Fruit fly (Drosophila melanogaster): Measurements from ENCODE around the gene CG15449.

Gene CG15449

DNA sequence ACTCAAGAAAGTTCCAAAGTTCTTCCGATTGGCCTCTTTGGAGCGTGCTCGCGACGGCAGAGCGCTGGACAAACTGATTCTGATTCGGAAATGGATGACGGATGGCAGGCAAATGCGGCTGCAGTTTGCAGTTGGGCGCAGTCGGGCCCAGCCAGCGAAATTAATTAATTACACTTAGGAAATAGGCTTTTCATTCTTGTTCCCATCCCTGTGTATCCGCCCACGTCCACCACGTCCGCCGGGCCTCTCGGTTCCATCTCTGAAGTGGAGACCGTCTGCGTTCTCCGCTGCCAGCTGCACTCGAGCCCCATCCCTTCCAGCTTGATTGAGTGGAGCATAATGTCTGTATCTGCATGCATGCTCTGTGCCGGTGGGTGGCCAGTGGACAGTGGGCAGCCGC lies at the start of gene CG15449:
CG15449 (minus strand) TSS at position 101 of the 400 bp plus-strand sequence.
- no peak for TF ChIP-seq Pif1B (GFP tag; optimal IDR thresholded peaks at IDR 0.05)
- TF ChIP-seq CG15710 (tag; optimal IDR thresholded peaks at IDR 0.05) = no peak
- TF ChIP-seq CG32121 (GFP tag; IDR thresholded peaks at IDR 0.05) = no peak
- no peak for TF ChIP-seq CG10348 (GFP tag; IDR thresholded peaks at IDR 0.05)
- TF ChIP-seq CG4496 (GFP tag; IDR thresholded peaks at IDR 0.05) = no peak
- TF ChIP-seq CG13204 (GFP tag; optimal IDR thresholded peaks at IDR 0.05) = no peak
- no peak for TF ChIP-seq rn (GFP tag; IDR thresholded peaks at IDR 0.05)
- TF ChIP-seq Snoo (tag; optimal IDR thresholded peaks at IDR 0.05) = no peak
- no peak for TF ChIP-seq Pif1A (GFP tag; optimal IDR thresholded peaks at IDR 0.05)
- no peak for TF ChIP-seq fd96Ca (GFP tag; IDR thresholded peaks at IDR 0.05)

DNA sequence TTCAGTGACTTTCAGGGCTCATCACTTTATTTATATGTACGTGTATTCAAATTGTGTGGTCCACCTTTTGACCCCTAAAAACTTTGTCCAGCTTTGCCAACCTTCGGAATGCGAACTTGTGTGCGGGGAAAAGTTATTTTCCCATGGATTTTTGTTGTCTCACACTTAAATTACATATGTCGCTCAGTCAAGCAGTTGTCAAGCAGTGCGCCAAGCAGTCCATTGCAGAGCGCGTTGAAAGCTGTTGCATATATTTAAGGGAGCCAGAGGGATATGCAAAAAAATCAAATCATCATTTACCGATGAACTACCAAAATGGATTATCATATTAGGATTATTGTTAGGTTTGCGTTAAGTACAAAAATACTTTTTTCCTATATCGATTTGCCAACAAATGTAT lies 42.8 kb upstream of the CG15449 start:
- TF ChIP-seq CG8159 (tag; optimal IDR thresholded peaks at IDR 0.05) (no peak), CG4496 (GFP tag; IDR thresholded peaks at IDR 0.05) (peak; percentile 50; the same call in 1 of the 3 replicates), rn (GFP tag; IDR thresholded peaks at IDR 0.05) (no peak), fd96Ca (GFP tag; IDR thresholded peaks at IDR 0.05) (no peak), CG17806 (tag; optimal IDR thresholded peaks at IDR 0.05) (no peak), Pif1B (GFP tag; optimal IDR thresholded peaks at IDR 0.05) (no peak), CG15710 (tag; optimal IDR thresholded peaks at IDR 0.05) (no peak), CG8301 (tag; optimal IDR thresholded peaks at IDR 0.05) (no peak)

DNA sequence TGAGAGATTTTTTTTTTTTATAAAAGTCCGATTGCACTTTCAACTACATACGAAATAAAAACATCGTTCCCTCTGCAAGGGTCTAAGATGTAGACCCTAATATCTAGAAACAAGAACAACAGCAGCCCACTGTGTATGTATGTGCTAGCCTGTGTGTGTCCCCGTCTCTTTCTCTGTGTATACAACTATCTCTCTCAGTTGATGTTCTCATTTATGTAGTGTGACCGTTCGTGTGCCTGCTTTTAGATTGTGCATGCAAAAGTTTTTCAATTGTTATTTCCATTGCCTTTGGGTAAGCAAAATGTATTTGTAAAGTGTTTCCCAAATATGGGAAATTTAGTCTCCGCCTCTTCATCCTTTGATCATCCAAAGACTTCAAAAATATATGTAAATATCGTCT lies 39.9 kb upstream of the CG15449 start:
- TF ChIP-seq D1 (tag; optimal IDR thresholded peaks at IDR 0.05) (no peak), CG13204 (GFP tag; optimal IDR thresholded peaks at IDR 0.05) (no peak), CG4496 (GFP tag; IDR thresholded peaks at IDR 0.05) (no peak), CG8159 (tag; optimal IDR thresholded peaks at IDR 0.05) (no peak)

DNA sequence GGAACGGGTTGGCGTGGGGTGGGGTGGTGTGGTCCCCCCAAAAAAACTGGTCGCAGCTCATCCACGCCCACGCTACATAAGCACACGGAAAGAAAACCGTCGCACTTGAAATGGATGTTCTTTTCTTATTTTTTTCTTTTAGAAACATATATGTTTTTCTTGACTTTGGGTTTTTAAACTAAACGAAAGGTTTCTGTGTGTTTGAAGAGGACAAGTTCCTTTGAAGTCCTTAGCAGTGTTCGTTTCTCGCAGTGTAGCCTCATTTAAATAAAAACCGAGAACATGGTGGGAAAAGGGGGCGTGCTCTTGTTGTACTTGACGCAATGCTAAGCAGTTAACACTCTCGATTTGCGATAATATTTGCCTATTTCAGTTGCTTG lies 33.9 kb upstream of the CG15449 start:
- TF ChIP-seq fd96Ca (GFP tag; IDR thresholded peaks at IDR 0.05) = peak; percentile 87
- TF ChIP-seq CG12605 (GFP tag; IDR thresholded peaks at IDR 0.05) = peak; percentile 59
- peak; percentile 37 for TF ChIP-seq Snoo (tag; optimal IDR thresholded peaks at IDR 0.05)
- peak; percentile 61 for TF ChIP-seq CG17806 (tag; optimal IDR thresholded peaks at IDR 0.05)
- TF ChIP-seq gl (tag; optimal IDR thresholded peaks at IDR 0.05) = no peak
- no peak for TF ChIP-seq rn (GFP tag; IDR thresholded peaks at IDR 0.05)
- no peak for TF ChIP-seq CG13204 (GFP tag; optimal IDR thresholded peaks at IDR 0.05)
- peak; percentile 10 for TF ChIP-seq CG34367 (tag; optimal IDR thresholded peaks at IDR 0.05)
- TF ChIP-seq CG14655 (GFP tag; optimal IDR thresholded peaks at IDR 0.05) = peak; percentile 75
- peak; percentile 69 for TF ChIP-seq CG8301 (tag; optimal IDR thresholded peaks at IDR 0.05)
- peak; percentile 89 for TF ChIP-seq CG4496 (GFP tag; IDR thresholded peaks at IDR 0.05)
- no peak for TF ChIP-seq CG10348 (GFP tag; IDR thresholded peaks at IDR 0.05)
- peak; percentile 76 for TF ChIP-seq CG32121 (GFP tag; IDR thresholded peaks at IDR 0.05)
- no peak for TF ChIP-seq EcR (GFP tag; optimal IDR thresholded peaks at IDR 0.05)
- peak; percentile 39 for TF ChIP-seq CG15710 (tag; optimal IDR thresholded peaks at IDR 0.05)
- TF ChIP-seq Pif1A (GFP tag; optimal IDR thresholded peaks at IDR 0.05) = peak; percentile 70
- peak; percentile 54 for TF ChIP-seq Pif1B (GFP tag; optimal IDR thresholded peaks at IDR 0.05)
- TF ChIP-seq Ets98B (GFP tag; IDR thresholded peaks at IDR 0.05) = peak; percentile 77
- peak; percentile 48 for TF ChIP-seq CG8159 (tag; optimal IDR thresholded peaks at IDR 0.05)
- TF ChIP-seq CG9948 (tag; optimal IDR thresholded peaks at IDR 0.05) = peak; percentile 57
- no peak for TF ChIP-seq D1 (tag; optimal IDR thresholded peaks at IDR 0.05)

DNA sequence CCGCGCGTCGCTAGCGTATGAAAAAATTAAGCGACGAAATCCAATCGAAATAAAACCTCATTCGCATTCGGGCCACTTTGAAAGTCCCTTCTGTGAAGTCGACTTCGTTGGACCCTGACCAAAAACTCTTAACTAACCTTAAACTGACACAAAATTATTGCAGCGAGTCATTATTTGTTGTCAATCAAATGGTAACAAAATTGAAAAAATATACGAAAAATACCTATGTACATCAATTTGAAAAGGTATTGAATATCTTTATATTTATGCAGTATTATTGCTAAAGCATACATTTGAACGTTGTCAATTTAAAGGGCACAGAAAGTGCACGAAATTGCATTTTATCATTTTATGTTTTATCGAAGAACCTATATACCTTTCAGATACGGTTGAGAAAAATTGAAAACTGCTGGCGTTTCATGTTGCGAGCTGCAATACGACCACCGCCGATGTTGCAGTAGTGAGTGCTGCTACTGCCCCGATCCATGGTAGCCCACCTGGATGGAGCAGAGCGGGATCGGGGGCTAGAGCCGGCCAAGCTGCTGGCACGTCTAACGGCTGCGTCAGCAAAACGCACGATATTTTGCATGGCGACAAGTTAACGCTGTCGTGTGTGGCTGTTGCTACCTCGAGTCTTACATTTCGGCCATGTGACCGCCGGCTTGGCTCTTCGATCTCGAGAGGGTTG lies 33.4 kb upstream of the CG15449 start:
- TF ChIP-seq CG8301 (tag; optimal IDR thresholded peaks at IDR 0.05) = peak; percentile 63
- TF ChIP-seq EcR (GFP tag; optimal IDR thresholded peaks at IDR 0.05) = no peak
- TF ChIP-seq fd96Ca (GFP tag; IDR thresholded peaks at IDR 0.05) = no peak
- TF ChIP-seq CG8159 (tag; optimal IDR thresholded peaks at IDR 0.05) = peak; percentile 55
- no peak for TF ChIP-seq Snoo (tag; optimal IDR thresholded peaks at IDR 0.05)
- peak; percentile 68 for TF ChIP-seq CG14655 (GFP tag; optimal IDR thresholded peaks at IDR 0.05)
- TF ChIP-seq Pif1A (GFP tag; optimal IDR thresholded peaks at IDR 0.05) = peak; percentile 31
- peak; percentile 43 for TF ChIP-seq CG17806 (tag; optimal IDR thresholded peaks at IDR 0.05)
- TF ChIP-seq Pif1B (GFP tag; optimal IDR thresholded peaks at IDR 0.05) = peak; percentile 48
- TF ChIP-seq Ets98B (GFP tag; IDR thresholded peaks at IDR 0.05) = no peak; the same call in 1 of the 2 replicates
- no peak for TF ChIP-seq D1 (tag; optimal IDR thresholded peaks at IDR 0.05)
- TF ChIP-seq CG12605 (GFP tag; IDR thresholded peaks at IDR 0.05) = no peak
- TF ChIP-seq CG15710 (tag; optimal IDR thresholded peaks at IDR 0.05) = peak; percentile 58
- TF ChIP-seq CG34367 (tag; optimal IDR thresholded peaks at IDR 0.05) = peak; percentile 40
- TF ChIP-seq CG9948 (tag; optimal IDR thresholded peaks at IDR 0.05) = peak; percentile 67
- no peak for TF ChIP-seq CG10348 (GFP tag; IDR thresholded peaks at IDR 0.05)
- TF ChIP-seq gl (tag; optimal IDR thresholded peaks at IDR 0.05) = no peak
- no peak for TF ChIP-seq rn (GFP tag; IDR thresholded peaks at IDR 0.05)
- no peak for TF ChIP-seq CG32121 (GFP tag; IDR thresholded peaks at IDR 0.05)
- no peak for TF ChIP-seq CG13204 (GFP tag; optimal IDR thresholded peaks at IDR 0.05)

DNA sequence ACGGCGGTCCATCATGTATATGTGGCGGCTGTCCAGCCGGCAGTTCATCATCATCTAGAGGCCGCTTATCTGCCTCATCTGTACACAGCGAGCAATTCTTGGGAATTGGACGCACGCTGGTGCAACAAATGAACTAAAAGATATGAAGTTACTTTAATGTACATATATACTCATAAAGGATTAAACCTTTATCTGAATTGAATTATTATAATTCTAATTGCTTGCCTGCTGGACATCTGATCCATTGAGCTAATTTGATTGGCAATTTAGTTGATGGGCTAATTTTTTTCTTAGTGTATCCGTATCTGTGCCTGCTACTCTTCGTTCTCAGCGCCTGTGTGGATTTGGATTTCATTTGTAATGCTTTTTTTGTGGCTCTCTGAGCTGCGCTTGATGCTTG lies 32.5 kb upstream of the CG15449 start:
- peak; percentile 90 for TF ChIP-seq CG9948 (tag; optimal IDR thresholded peaks at IDR 0.05)
- peak; percentile 92 for TF ChIP-seq CG32121 (GFP tag; IDR thresholded peaks at IDR 0.05)
- peak; percentile 88 for TF ChIP-seq Pif1A (GFP tag; optimal IDR thresholded peaks at IDR 0.05)
- TF ChIP-seq CG17806 (tag; optimal IDR thresholded peaks at IDR 0.05) = peak; percentile 90
- peak; percentile 93 for TF ChIP-seq CG8301 (tag; optimal IDR thresholded peaks at IDR 0.05)
- TF ChIP-seq CG14655 (GFP tag; optimal IDR thresholded peaks at IDR 0.05) = peak; percentile 94
- peak; percentile 90 for TF ChIP-seq CG4496 (GFP tag; IDR thresholded peaks at IDR 0.05)
- TF ChIP-seq CG34367 (tag; optimal IDR thresholded peaks at IDR 0.05) = peak; percentile 88
- peak; percentile 89 for TF ChIP-seq EcR (GFP tag; optimal IDR thresholded peaks at IDR 0.05)
- peak; percentile 92 for TF ChIP-seq fd96Ca (GFP tag; IDR thresholded peaks at IDR 0.05)
- peak; percentile 88 for TF ChIP-seq Ets98B (GFP tag; IDR thresholded peaks at IDR 0.05)
- TF ChIP-seq gl (tag; optimal IDR thresholded peaks at IDR 0.05) = peak; percentile 82
- peak; percentile 79 for TF ChIP-seq D1 (tag; optimal IDR thresholded peaks at IDR 0.05)
- peak; percentile 89 for TF ChIP-seq CG15710 (tag; optimal IDR thresholded peaks at IDR 0.05)
- peak; percentile 87 for TF ChIP-seq Pif1B (GFP tag; optimal IDR thresholded peaks at IDR 0.05)
- peak; percentile 79 for TF ChIP-seq Snoo (tag; optimal IDR thresholded peaks at IDR 0.05)
- peak; percentile 66; the same call in 1 of the 2 replicates for TF ChIP-seq CG10348 (GFP tag; IDR thresholded peaks at IDR 0.05)
- TF ChIP-seq rn (GFP tag; IDR thresholded peaks at IDR 0.05) = 0 out of 2 replicates have a peak, but pooled peaks have one; percentile 45
- TF ChIP-seq CG8159 (tag; optimal IDR thresholded peaks at IDR 0.05) = peak; percentile 91
- peak; percentile 79 for TF ChIP-seq CG13204 (GFP tag; optimal IDR thresholded peaks at IDR 0.05)
- TF ChIP-seq CG12605 (GFP tag; IDR thresholded peaks at IDR 0.05) = peak; percentile 66; the same call in 1 of the 2 replicates

Data from whole organism, pupa.